Worm (Caenorhabditis elegans) whole organism, late embryonic: Measurements from ENCODE around the gene Y45F10C.1.
"Not testable (repeated sequence)": the region's sequence is repeated elsewhere in the genome, so short reads cannot be mapped to it uniquely, and the experiment has no call there.

Experiments used
- C08G9.2 ChIP-seq: sonication (generic microtip); optimal IDR thresholded peaks from 2 replicates; lab custom pipeline; 2016; ENCODE audit warnings: mild to moderate bottlenecking, missing genetic modification characterization, moderate library complexity, missing compliant biosample characterization
- F13H6.1 ChIP-seq: sonication (generic microtip); optimal IDR thresholded peaks from 2 replicates; lab custom pipeline; 2016; ENCODE audit warnings: missing genetic modification characterization, missing compliant biosample characterization
- T23F11.4 ChIP-seq: fragments of 200-800 bp; sonication (Bioruptor generic); optimal IDR thresholded peaks from 2 replicates; lab custom pipeline; 2018; ENCODE audit warnings: mild to moderate bottlenecking, missing genetic modification characterization, missing compliant biosample characterization
- Y22D7AL.16 ChIP-seq: sonication (generic microtip); optimal IDR thresholded peaks from 2 replicates; lab custom pipeline; 2016; ENCODE audit warnings: missing genetic modification characterization, missing compliant biosample characterization
- ama-1 ChIP-seq: fragments of 150-350 bp; optimal IDR thresholded peaks from 2 replicates; lab custom pipeline; 2014
- ceh-14 ChIP-seq: sonication (generic microtip); optimal IDR thresholded peaks from 2 replicates; lab custom pipeline; 2016; ENCODE audit warnings: missing genotype, missing genetic modification characterization, missing compliant biosample characterization
- ceh-18 ChIP-seq: sonication (generic microtip); optimal IDR thresholded peaks from 2 replicates; lab custom pipeline; 2016; ENCODE audit warnings: missing genetic modification characterization, missing compliant biosample characterization
- ceh-19 ChIP-seq: fragments of 200-800 bp; sonication (Bioruptor generic); optimal IDR thresholded peaks from 2 replicates; lab custom pipeline; 2018; ENCODE audit warnings: mild to moderate bottlenecking, missing genetic modification characterization, missing compliant biosample characterization
- ceh-30 ChIP-seq: fragments of 150-350 bp; optimal IDR thresholded peaks from 2 replicates; lab custom pipeline; 2014; ENCODE audit warnings: missing biosample characterization, missing genetic modification characterization
- ceh-34 ChIP-seq: sonication (generic microtip); optimal IDR thresholded peaks from 2 replicates; lab custom pipeline; 2016; ENCODE audit warnings: mild to moderate bottlenecking, missing genetic modification characterization, missing compliant biosample characterization
- ceh-48 ChIP-seq: sonication (generic microtip); optimal IDR thresholded peaks from 2 replicates; lab custom pipeline; 2016; ENCODE audit warnings: missing genetic modification characterization, inconsistent platforms, missing compliant biosample characterization
- ceh-6 ChIP-seq: fragments of 200-800 bp; sonication (Bioruptor generic); optimal IDR thresholded peaks from 2 replicates; lab custom pipeline; 2018; ENCODE audit warnings: mild to moderate bottlenecking, missing genetic modification characterization, missing compliant biosample characterization
- che-1 ChIP-seq: sonication (generic microtip); optimal IDR thresholded peaks from 2 replicates; lab custom pipeline; 2016; ENCODE audit warnings: mild to moderate bottlenecking, missing genetic modification characterization, missing compliant biosample characterization
- dmd-4 ChIP-seq: sonication (generic microtip); optimal IDR thresholded peaks from 2 replicates; lab custom pipeline; 2016; ENCODE audit warnings: borderline replicate concordance, missing genetic modification characterization, missing compliant biosample characterization
- elt-2 ChIP-seq: sonication (generic microtip); optimal IDR thresholded peaks from 2 replicates; lab custom pipeline; 2016; ENCODE audit warnings: missing genetic modification reagents, missing genetic modification characterization, missing compliant biosample characterization
- elt-4 ChIP-seq: sonication (generic microtip); optimal IDR thresholded peaks from 2 replicates; lab custom pipeline; 2016; ENCODE audit warnings: missing genetic modification characterization, missing compliant biosample characterization
- eyg-1 ChIP-seq: sonication (generic microtip); optimal IDR thresholded peaks from 2 replicates; lab custom pipeline; 2016; ENCODE audit warnings: missing genotype, missing genetic modification characterization, missing compliant biosample characterization
- fax-1 ChIP-seq: sonication (generic microtip); optimal IDR thresholded peaks from 2 replicates; lab custom pipeline; 2016; ENCODE audit warnings: missing genotype, missing genetic modification characterization, missing compliant biosample characterization
- fkh-10 ChIP-seq: fragments of 150-350 bp; optimal IDR thresholded peaks from 2 replicates; lab custom pipeline; 2014; ENCODE audit warnings: missing biosample characterization, missing genetic modification reagents, missing genetic modification characterization
- fkh-6 ChIP-seq: sonication (generic microtip); optimal IDR thresholded peaks from 2 replicates; lab custom pipeline; 2016; ENCODE audit warnings: missing genetic modification characterization, missing compliant biosample characterization
- hlh-13 ChIP-seq: fragments of 200-800 bp; sonication (Bioruptor generic); optimal IDR thresholded peaks from 2 replicates; lab custom pipeline; 2018; ENCODE audit warnings: mild to moderate bottlenecking, missing genetic modification characterization, missing compliant biosample characterization
- lim-6 ChIP-seq: sonication (generic microtip); optimal IDR thresholded peaks from 2 replicates; lab custom pipeline; 2016; ENCODE audit warnings: missing genetic modification characterization, missing compliant biosample characterization
- madf-2 ChIP-seq: sonication (generic microtip); optimal IDR thresholded peaks from 2 replicates; lab custom pipeline; 2017; ENCODE audit warnings: missing genetic modification characterization, missing compliant biosample characterization
- mec-3 ChIP-seq: sonication (generic microtip); optimal IDR thresholded peaks from 2 replicates; lab custom pipeline; 2016; ENCODE audit warnings: borderline replicate concordance, missing genetic modification characterization, missing compliant biosample characterization
- nfya-1 ChIP-seq: sonication (generic microtip); optimal IDR thresholded peaks from 2 replicates; lab custom pipeline; 2017; ENCODE audit warnings: missing genetic modification characterization, mild to moderate bottlenecking, missing compliant biosample characterization, antibody characterized with exemption, moderate library complexity
- odd-2 ChIP-seq: sonication (generic microtip); optimal IDR thresholded peaks from 2 replicates; lab custom pipeline; 2017; ENCODE audit warnings: antibody characterized with exemption, mild to moderate bottlenecking, missing genetic modification characterization, missing compliant biosample characterization
- pat-9 ChIP-seq: fragments of 200-800 bp; sonication (Bioruptor generic); optimal IDR thresholded peaks from 2 replicates; lab custom pipeline; 2018; ENCODE audit warnings: mild to moderate bottlenecking, missing genetic modification characterization, moderate library complexity, missing compliant biosample characterization
- pax-1 ChIP-seq: fragments of 150-350 bp; optimal IDR thresholded peaks from 2 replicates; lab custom pipeline; 2014; ENCODE audit warnings: missing biosample characterization, missing genetic modification characterization
- pqm-1 ChIP-seq: sonication (generic microtip); optimal IDR thresholded peaks from 2 replicates; lab custom pipeline; 2016; ENCODE audit warnings: missing genetic modification characterization, missing compliant biosample characterization
- rnt-1 ChIP-seq: sonication (generic microtip); optimal IDR thresholded peaks from 2 replicates; lab custom pipeline; 2016; ENCODE audit warnings: missing genetic modification characterization, missing compliant biosample characterization
- sdc-2 ChIP-seq: sonication (generic microtip); optimal IDR thresholded peaks from 2 replicates; lab custom pipeline; 2016; ENCODE audit warnings: missing genotype, missing genetic modification characterization, missing compliant biosample characterization
- sox-2 ChIP-seq: fragments of 200-800 bp; sonication (Bioruptor generic); IDR thresholded peaks from 2 replicates; pipeline ENCODE4 v1.3.6; 2022; ENCODE audit warnings: missing genetic modification reagents, missing genetic modification characterization, missing compliant biosample characterization
- sox-4 ChIP-seq: sonication (generic microtip); optimal IDR thresholded peaks from 2 replicates; lab custom pipeline; 2017; ENCODE audit warnings: mild to moderate bottlenecking, missing genetic modification characterization, inconsistent platforms, missing compliant biosample characterization
- tbx-2 ChIP-seq: sonication (generic microtip); optimal IDR thresholded peaks from 2 replicates; lab custom pipeline; 2016; ENCODE audit warnings: missing genetic modification characterization, missing compliant biosample characterization
- unc-42 ChIP-seq: sonication (generic microtip); optimal IDR thresholded peaks from 2 replicates; lab custom pipeline; 2016; ENCODE audit warnings: missing genotype, missing genetic modification characterization, missing compliant biosample characterization
- unc-55 ChIP-seq: sonication (generic microtip); optimal IDR thresholded peaks from 2 replicates; lab custom pipeline; 2017; ENCODE audit warnings: missing biosample characterization, missing genetic modification reagents, missing genetic modification characterization
- unc-86 ChIP-seq: sonication (generic microtip); optimal IDR thresholded peaks from 2 replicates; lab custom pipeline; 2016; ENCODE audit warnings: missing genetic modification characterization, missing compliant biosample characterization
- zip-5 ChIP-seq: sonication (generic microtip); optimal IDR thresholded peaks from 2 replicates; lab custom pipeline; 2016; ENCODE audit warnings: missing genetic modification characterization, missing compliant biosample characterization

Gene Y45F10C.1

DNA sequence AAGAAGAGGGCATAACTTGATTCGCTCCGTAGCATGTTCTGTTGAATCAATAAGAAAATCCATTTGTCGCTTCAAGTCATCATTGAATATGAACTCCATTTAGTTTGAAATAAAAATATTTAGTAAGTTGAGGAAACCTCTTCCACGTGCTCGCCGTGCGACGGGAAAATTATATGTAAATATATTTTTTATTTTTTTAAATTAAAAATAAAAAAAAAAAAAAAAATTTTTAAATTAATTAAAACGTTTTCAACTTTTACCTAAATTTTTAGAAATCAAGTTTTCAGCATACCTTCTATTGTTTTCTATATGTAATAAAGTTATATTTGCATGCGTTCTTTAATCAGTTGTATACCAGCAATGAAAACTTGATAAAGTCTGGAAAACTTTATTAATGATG lies at the start of gene Y45F10C.1:
Gene Y45F10C.1, minus strand, starts transcription at position 101 of the 400 bp plus-strand sequence.
- TF ChIP-seq elt-2, F13H6.1, unc-86 (tag; lab: Kevin White, UChicago): not testable (repeated sequence)

DNA sequence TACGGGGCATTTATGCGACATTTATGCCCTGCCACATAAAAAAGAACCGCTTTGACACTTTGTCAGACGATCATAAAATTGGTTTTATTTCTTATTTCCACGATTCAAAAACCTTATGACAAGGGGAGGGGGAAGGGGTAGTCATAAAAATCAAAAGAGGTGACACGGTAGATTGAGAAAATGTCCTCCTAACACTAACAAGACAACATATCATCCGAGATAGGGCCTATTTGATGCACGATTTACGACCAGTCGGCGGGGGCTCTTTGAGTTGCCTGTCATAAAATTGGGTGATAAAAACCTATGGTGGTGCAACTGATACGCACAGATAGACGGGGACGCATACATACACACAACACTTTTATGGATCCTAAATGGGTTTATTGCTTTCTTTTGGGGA lies 48.5 kb upstream of the Y45F10C.1 start:
- TF ChIP-seq unc-55 (peak; percentile 38), pqm-1 (peak; percentile 17), tbx-2 (tag; lab: Kevin White, UChicago) (peak; percentile 1), ceh-34 (tag; lab: Kevin White, UChicago) (no peak), T23F11.4 (GFP tag; lab: Kevin White, UChicago) (no peak), ceh-14 (tag; lab: Kevin White, UChicago) (no peak), elt-2 (tag; lab: Kevin White, UChicago) (peak; percentile 89), Y22D7AL.16 (no peak), unc-86 (tag; lab: Kevin White, UChicago) (no peak), ceh-6 (GFP tag; lab: Kevin White, UChicago) (no peak)

DNA sequence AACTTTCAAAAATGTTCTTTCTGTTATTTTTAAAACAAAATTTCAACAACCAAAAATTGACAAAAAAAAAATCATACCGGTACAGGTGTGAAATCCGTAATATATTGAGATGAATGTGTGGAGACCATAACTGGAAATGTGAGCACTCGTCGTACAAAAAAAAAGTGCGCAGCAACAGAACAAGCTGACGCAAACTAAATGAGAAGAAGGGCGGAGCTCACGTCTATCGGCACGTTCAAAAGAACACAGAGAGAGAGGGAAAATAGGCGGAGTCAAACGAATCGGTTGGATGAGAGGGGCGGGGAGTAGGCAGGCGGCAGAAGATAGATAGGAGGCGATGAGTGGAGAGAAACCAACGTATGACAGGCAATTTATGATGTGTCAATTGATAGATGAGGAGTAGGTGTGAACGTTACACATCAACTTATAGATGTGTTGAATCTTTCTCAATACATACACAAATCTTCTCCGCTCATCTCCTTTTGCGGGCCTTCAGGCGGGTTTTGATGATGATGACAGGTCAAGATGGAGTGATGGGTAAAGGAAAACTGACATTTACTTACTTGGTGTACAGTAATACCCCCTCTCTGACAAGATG lies 44.6 kb upstream of the Y45F10C.1 start, which contains the start of gene tlp-1:
Gene tlp-1, minus strand, starts transcription at position 255 of the 598 bp plus-strand sequence.
- peak; percentile 46 for TF ChIP-seq C08G9.2 (tag; lab: Kevin White, UChicago)
- no peak for TF ChIP-seq fkh-6 (tag; lab: Kevin White, UChicago)
- peak; percentile 99 for TF ChIP-seq unc-55
- no peak for TF ChIP-seq ceh-48
- TF ChIP-seq ceh-18, result peak; percentile 42
- TF ChIP-seq tbx-2 (tag; lab: Kevin White, UChicago), result peak; percentile 65
- peak; percentile 87 for TF ChIP-seq rnt-1 (tag; lab: Kevin White, UChicago)
- TF ChIP-seq nfya-1, result peak; percentile 87
- TF ChIP-seq F13H6.1 (tag; lab: Kevin White, UChicago), result no peak

DNA sequence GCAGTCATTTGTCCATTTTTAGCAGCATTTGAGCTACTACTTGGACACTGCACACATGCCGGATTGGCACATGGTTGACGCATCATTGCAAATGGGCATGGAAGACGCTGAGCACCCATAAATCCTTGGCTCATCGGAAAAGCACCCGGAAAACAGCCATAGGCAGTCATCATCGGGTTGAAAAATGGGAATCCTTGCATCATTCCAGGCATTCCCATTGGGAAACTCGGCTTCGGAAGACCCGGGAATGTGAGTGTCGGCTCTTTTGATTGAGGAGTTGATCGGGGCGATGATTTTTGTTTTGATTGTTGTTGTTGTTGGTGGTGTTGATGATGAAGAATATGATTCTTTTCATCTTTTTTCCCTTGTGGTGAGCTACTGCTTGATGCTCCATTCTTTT lies 43.3 kb upstream of the Y45F10C.1 start:
- TF ChIP-seq ama-1 (lab: Kevin White, UChicago) (no peak), elt-4 (tag; lab: Kevin White, UChicago) (no peak), ceh-48 (no peak), unc-86 (tag; lab: Kevin White, UChicago) (no peak), ceh-19 (no peak), fax-1 (tag; lab: Kevin White, UChicago) (no peak), fkh-6 (tag; lab: Kevin White, UChicago) (no peak), T23F11.4 (GFP tag; lab: Kevin White, UChicago) (no peak), lim-6 (tag; lab: Kevin White, UChicago) (no peak), pax-1 (tag; lab: Kevin White, UChicago) (no peak), unc-42 (tag; lab: Kevin White, UChicago) (no peak), ceh-18 (no peak), fkh-10 (GFP tag; lab: Kevin White, UChicago) (no peak), sox-4 (tag; lab: Kevin White, UChicago) (no peak), che-1 (no peak), ceh-30 (tag; lab: Kevin White, UChicago) (no peak), mec-3 (tag; lab: Kevin White, UChicago) (no peak), sdc-2 (tag; lab: Kevin White, UChicago) (no peak), tbx-2 (tag; lab: Kevin White, UChicago) (no peak)
- TF ChIP-seq, all 69 proteins: peak for 0

DNA sequence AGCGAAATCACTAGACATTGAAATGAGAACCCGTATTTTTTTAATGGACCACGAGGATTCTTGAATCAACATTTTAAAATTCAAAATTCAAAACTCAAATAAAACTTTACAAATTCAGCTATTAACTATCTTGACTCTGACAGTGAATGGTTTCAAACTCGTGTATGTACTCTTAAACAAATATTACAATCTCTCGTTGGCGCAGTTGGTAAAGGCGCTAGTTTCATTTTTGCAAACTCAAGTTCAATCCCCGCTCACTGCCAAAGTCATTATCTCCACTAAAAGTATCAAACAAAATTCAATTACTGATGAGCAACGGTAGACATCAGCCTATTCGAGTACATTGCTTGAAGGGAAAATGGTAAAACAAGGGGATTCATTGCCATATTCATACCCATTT lies 42.1 kb upstream of the Y45F10C.1 start:
- TF ChIP-seq madf-2 (tag; lab: Kevin White, UChicago) (no peak), pat-9 (no peak), unc-42 (tag; lab: Kevin White, UChicago) (no peak), hlh-13 (GFP tag; lab: Kevin White, UChicago) (no peak), eyg-1 (no peak), zip-5 (tag; lab: Kevin White, UChicago) (no peak), pax-1 (tag; lab: Kevin White, UChicago) (no peak), sdc-2 (tag; lab: Kevin White, UChicago) (no peak), unc-86 (tag; lab: Kevin White, UChicago) (no peak), sox-2 (no peak), dmd-4 (tag; lab: Kevin White, UChicago) (no peak), odd-2 (no peak)
